Worm (Caenorhabditis elegans) whole organism, L3 larva: Measurements from ENCODE around the gene mrpl-35.

Experiments
- R02D3.7 ChIP-seq: fragments of 150-350 bp; optimal IDR thresholded peaks from 2 replicates; lab custom pipeline; 2014; ENCODE audit warnings: missing biosample characterization, missing genetic modification characterization
- aly-2 ChIP-seq: fragments of 150-350 bp; optimal IDR thresholded peaks from 2 replicates; lab custom pipeline; 2014; ENCODE audit warnings: missing biosample characterization, missing genetic modification characterization
- ama-1 ChIP-seq: fragments of 150-350 bp; optimal IDR thresholded peaks from 2 replicates; lab custom pipeline; 2018
- elt-2 ChIP-seq: sonication (generic microtip); optimal IDR thresholded peaks from 2 replicates; lab custom pipeline; 2016; ENCODE audit warnings: missing genetic modification reagents, mild to moderate bottlenecking, missing genetic modification characterization, missing compliant biosample characterization
- lin-39 ChIP-seq: fragments of 150-350 bp; optimal IDR thresholded peaks from 2 replicates; lab custom pipeline; 2018; ENCODE audit warnings: missing biosample characterization, missing genetic modification reagents, missing genetic modification characterization
- nhr-11 ChIP-seq: fragments of 150-350 bp; optimal IDR thresholded peaks from 2 replicates; lab custom pipeline; 2014; ENCODE audit warnings: missing biosample characterization, missing genetic modification characterization
- nhr-23 ChIP-seq: fragments of 150-350 bp; optimal IDR thresholded peaks from 2 replicates; lab custom pipeline; 2014; ENCODE audit warnings: missing biosample characterization, missing genetic modification reagents, missing genetic modification characterization
- nhr-237 ChIP-seq: fragments of 150-350 bp; optimal IDR thresholded peaks from 2 replicates; lab custom pipeline; 2014; ENCODE audit warnings: missing biosample characterization, missing genetic modification characterization
- nhr-77 ChIP-seq: fragments of 150-350 bp; optimal IDR thresholded peaks from 2 replicates; lab custom pipeline; 2014; ENCODE audit warnings: missing biosample characterization, missing genetic modification characterization
- snpc-4 ChIP-seq: fragments of 150-350 bp; optimal IDR thresholded peaks from 2 replicates; lab custom pipeline; 2014; ENCODE audit warnings: missing biosample characterization, missing genetic modification characterization
- tbx-2 ChIP-seq: sonication (generic microtip); optimal IDR thresholded peaks from 2 replicates; lab custom pipeline; 2016; ENCODE audit warnings: mild to moderate bottlenecking, missing genetic modification characterization, missing compliant biosample characterization

ce11 chrIII:3468384-3468783 lies 41.7 kb upstream of the mrpl-35 start:
- TF ChIP-seq nhr-23 (tag; lab: Kevin White, UChicago): no peak
- TF ChIP-seq nhr-237 (tag; lab: Kevin White, UChicago): no peak
- TF ChIP-seq nhr-11: no peak
- no peak for TF ChIP-seq nhr-77 (tag; lab: Kevin White, UChicago)
- no peak for TF ChIP-seq ama-1
- peak; percentile 52 for TF ChIP-seq elt-2 (tag; lab: Kevin White, UChicago)
- no peak for TF ChIP-seq tbx-2 (tag; lab: Kevin White, UChicago)
- no peak for TF ChIP-seq lin-39 (tag; lab: Kevin White, UChicago)
- no peak for TF ChIP-seq snpc-4 (tag; lab: Kevin White, UChicago)
- no peak for TF ChIP-seq aly-2 (tag; lab: Kevin White, UChicago)
- TF ChIP-seq R02D3.7: no peak
